Worm (Caenorhabditis elegans) whole organism, L3 larva: ENCODE results near the gene clec-82.

ENCODE experiments used
- ceh-9 ChIP-seq: sonication (generic microtip); optimal IDR thresholded peaks from 2 replicates; lab custom pipeline; 2018; ENCODE audit warnings: missing biosample characterization, missing genetic modification characterization
- nfya-1 ChIP-seq: sonication (generic microtip); optimal IDR thresholded peaks from 2 replicates; lab custom pipeline; 2017; ENCODE audit warnings: missing genetic modification characterization, mild to moderate bottlenecking, missing compliant biosample characterization, antibody characterized with exemption, moderate library complexity; ENCODE audit not compliant: insufficient read depth
- nhr-11 ChIP-seq: fragments of 150-350 bp; optimal IDR thresholded peaks from 2 replicates; lab custom pipeline; 2014; ENCODE audit warnings: missing biosample characterization, missing genetic modification characterization
- ztf-11 ChIP-seq: fragments of 150-350 bp; optimal IDR thresholded peaks from 2 replicates; lab custom pipeline; 2014; ENCODE audit warnings: missing biosample characterization, missing genetic modification characterization

- TF ChIP-seq nhr-11 (tag; lab: Kevin White, UChicago) (no peak), ceh-9 (tag; lab: Kevin White, UChicago) (no peak), nfya-1 (tag; lab: Kevin White, UChicago) (no peak), ztf-11 (tag; lab: Kevin White, UChicago) (no peak)
Measured at ce11 chrIV:2799890-2800289, 35.6 kb upstream of the clec-82 start.
